Worm (Caenorhabditis elegans): ENCODE data around the gene C53A3.1.
A peak's percentile ranks its signal among the peaks of the same experiment; 100 is the strongest.

C53A3.1 gene

ce11 chrV:5780713-5781360, 20.8 kb upstream of the C53A3.1 start, which contains the start of gene F44E7.5 (continued):
- TF ChIP-seq dve-1 (tag; optimal IDR thresholded peaks at IDR 0.05; ENCODE audit: insufficient read depth) = peak; percentile 95
- TF ChIP-seq egl-27 (tag; optimal IDR thresholded peaks at IDR 0.05) = no peak
- peak in 1 of 2 experiments; percentile 60 for TF ChIP-seq lsy-2 (tag; optimal IDR thresholded peaks at IDR 0.05)
- no peak for TF ChIP-seq skn-1 (tag; optimal IDR thresholded peaks at IDR 0.05)
- TF ChIP-seq mxl-2 (GFP tag; conservative IDR thresholded peaks at IDR 0.05) = 0 out of 2 replicates have a peak, but pooled peaks have one; percentile 57
- no peak for TF ChIP-seq pha-4 (GFP tag; IDR thresholded peaks at IDR 0.05)
- no peak for TF ChIP-seq pha-4 (tag; optimal IDR thresholded peaks at IDR 0.05)
- no peak for TF ChIP-seq gei-8 (GFP tag; optimal IDR thresholded peaks at IDR 0.05)
- no peak for TF ChIP-seq nhr-237 (tag; optimal IDR thresholded peaks at IDR 0.05)
- TF ChIP-seq nhr-76 (tag; optimal IDR thresholded peaks at IDR 0.05) = peak; percentile 14
- no peak for TF ChIP-seq ceh-32 (tag; optimal IDR thresholded peaks at IDR 0.05; ENCODE audit: poor library complexity)
- TF ChIP-seq ceh-82 (tag; optimal IDR thresholded peaks at IDR 0.05) = no peak
- no peak; the same call in none of the 2 replicates for TF ChIP-seq lin-38 (GFP tag; IDR thresholded peaks at IDR 0.05)
- TF ChIP-seq T20F7.1 (GFP tag; optimal IDR thresholded peaks at IDR 0.05) = peak; percentile 17
- TF ChIP-seq nhr-11 (tag; optimal IDR thresholded peaks at IDR 0.05) = no peak
- TF ChIP-seq hlh-11 (tag; optimal IDR thresholded peaks at IDR 0.05) = peak; percentile 90
- no peak for TF ChIP-seq daf-16 (GFP tag; optimal IDR thresholded peaks at IDR 0.05)
- TF ChIP-seq daf-16 (tag; optimal IDR thresholded peaks at IDR 0.05) = peak; percentile 77
- TF ChIP-seq lin-15B (tag; optimal IDR thresholded peaks at IDR 0.05) = no peak
- no peak for TF ChIP-seq fkh-10 (GFP tag; optimal IDR thresholded peaks at IDR 0.05)
- TF ChIP-seq snpc-1.2 (GFP tag; IDR thresholded peaks at IDR 0.05) = no peak
- TF ChIP-seq dmd-6 (GFP tag; IDR thresholded peaks at IDR 0.05) = peak; percentile 65
- TF ChIP-seq T26A8.4 (GFP tag; IDR thresholded peaks at IDR 0.05) = 0 out of 2 replicates have a peak, but pooled peaks have one; percentile 41
- peak; percentile 71 for TF ChIP-seq pqm-1 (tag; optimal IDR thresholded peaks at IDR 0.05)
- no peak for TF ChIP-seq ceh-28 (tag; optimal IDR thresholded peaks at IDR 0.05)
- no peak for TF ChIP-seq ZK546.5 (tag; optimal IDR thresholded peaks at IDR 0.05)
- peak; percentile 53 for TF ChIP-seq rbr-2 (tag; optimal IDR thresholded peaks at IDR 0.05)
- 0 out of 2 replicates have a peak, but pooled peaks have one; percentile 45 for TF ChIP-seq ceh-20 (GFP tag; IDR thresholded peaks at IDR 0.05)
- peak; percentile 100 for TF ChIP-seq spr-3 (GFP tag; optimal IDR thresholded peaks at IDR 0.05)
- TF ChIP-seq lir-3 (tag; optimal IDR thresholded peaks at IDR 0.05) = no peak
- TF ChIP-seq daf-12 (tag; optimal IDR thresholded peaks at IDR 0.05) = no peak
- peak; percentile 35 for TF ChIP-seq nhr-77 (tag; optimal IDR thresholded peaks at IDR 0.05)
- no peak for TF ChIP-seq F10B5.3 (tag; optimal IDR thresholded peaks at IDR 0.05)
- TF ChIP-seq saeg-2 (GFP tag; IDR thresholded peaks at IDR 0.05) = no peak
- no peak for TF ChIP-seq ama-1 (optimal IDR thresholded peaks at IDR 0.05)
- no peak for TF ChIP-seq R02D3.7 (tag; optimal IDR thresholded peaks at IDR 0.05)
- TF ChIP-seq madf-9 (GFP tag; conservative IDR thresholded peaks at IDR 0.05) = no peak
- TF ChIP-seq hlh-30 (tag; optimal IDR thresholded peaks at IDR 0.05; ENCODE audit: insufficient read depth) = peak; percentile 87
- TF ChIP-seq nhr-48 (tag; optimal IDR thresholded peaks at IDR 0.05) = peak; percentile 67
- no peak for TF ChIP-seq nhr-111 (GFP tag; optimal IDR thresholded peaks at IDR 0.05)
- TF ChIP-seq ceh-44 (GFP tag; IDR thresholded peaks at IDR 0.05) = no peak
- TF ChIP-seq nhr-102 (tag; optimal IDR thresholded peaks at IDR 0.05) = peak; percentile 43
- TF ChIP-seq ctbp-1 (GFP tag; IDR thresholded peaks at IDR 0.05) = no peak
- peak; percentile 47 for TF ChIP-seq hmg-1.1 (GFP tag; IDR thresholded peaks at IDR 0.05)
- peak; percentile 45; the same call in 1 of the 2 replicates for TF ChIP-seq php-3 (GFP tag; IDR thresholded peaks at IDR 0.05)
- no peak for TF ChIP-seq snpc-4 (tag; optimal IDR thresholded peaks at IDR 0.05)
- TF ChIP-seq mxl-3 (GFP tag; optimal IDR thresholded peaks at IDR 0.05) = peak; percentile 98
- TF ChIP-seq fos-1 (tag; optimal IDR thresholded peaks at IDR 0.05) = no peak
- no peak for TF ChIP-seq jun-1 (tag; optimal IDR thresholded peaks at IDR 0.05)
- TF ChIP-seq lim-7 (GFP tag; IDR thresholded peaks at IDR 0.05) = no peak
- no peak for TF ChIP-seq lin-1 (GFP tag; IDR thresholded peaks at IDR 0.05)
- no peak for TF ChIP-seq ceh-62 (tag; optimal IDR thresholded peaks at IDR 0.05)
